Worm (Caenorhabditis elegans) whole organism, mixed stage, embryonic: ENCODE results near the gene atg-9.

Source experiments
- bed-3 ChIP-seq: fragments of 200-800 bp; sonication (Bioruptor generic); optimal IDR thresholded peaks from 3 replicates; lab custom pipeline; 2018; ENCODE audit warnings: mild to moderate bottlenecking, missing genetic modification characterization, moderate library complexity, missing compliant biosample characterization
- blmp-1 ChIP-seq: fragments of 150-350 bp; optimal IDR thresholded peaks from 2 replicates; lab custom pipeline; 2014; ENCODE audit warnings: missing biosample characterization, missing genetic modification characterization
- ceh-39 ChIP-seq: fragments of 150-350 bp; optimal IDR thresholded peaks from 2 replicates; lab custom pipeline; 2014; ENCODE audit warnings: missing biosample characterization, missing genetic modification characterization
- ceh-43 ChIP-seq: fragments of 200-800 bp; sonication (Bioruptor generic); optimal IDR thresholded peaks from 2 replicates; lab custom pipeline; 2018; ENCODE audit warnings: mild to moderate bottlenecking, missing genetic modification characterization, moderate library complexity, missing compliant biosample characterization
- ceh-83 ChIP-seq: fragments of 200-800 bp; sonication (Bioruptor generic); optimal IDR thresholded peaks from 2 replicates; lab custom pipeline; 2018; ENCODE audit warnings: mild to moderate bottlenecking, missing genetic modification characterization, missing compliant biosample characterization
- ces-1 ChIP-seq: fragments of 150-350 bp; optimal IDR thresholded peaks from 2 replicates; lab custom pipeline; 2014; ENCODE audit warnings: missing biosample characterization, missing genetic modification reagents, missing genetic modification characterization
- cnd-1 ChIP-seq: fragments of 200-800 bp; sonication (Bioruptor generic); optimal IDR thresholded peaks from 2 replicates; lab custom pipeline; 2018; ENCODE audit warnings: mild to moderate bottlenecking, missing genetic modification characterization, missing compliant biosample characterization
- drap-1 ChIP-seq: fragments of 200-800 bp; sonication (Bioruptor generic); optimal IDR thresholded peaks from 3 replicates; lab custom pipeline; 2018; ENCODE audit warnings: mild to moderate bottlenecking, missing genetic modification characterization, missing compliant biosample characterization
- elt-1 ChIP-seq: sonication (generic microtip); optimal IDR thresholded peaks from 2 replicates; lab custom pipeline; 2017; ENCODE audit warnings: missing genetic modification characterization, mild to moderate bottlenecking, missing compliant biosample characterization, antibody characterized with exemption, moderate library complexity, borderline replicate concordance; ENCODE audit not compliant: insufficient read depth
- elt-3 ChIP-seq: fragments of 150-350 bp; optimal IDR thresholded peaks from 2 replicates; lab custom pipeline; 2014; ENCODE audit warnings: missing biosample characterization, missing genetic modification characterization
- flh-1 ChIP-seq: fragments of 200-800 bp; sonication (Bioruptor generic); optimal IDR thresholded peaks from 2 replicates; lab custom pipeline; 2018; ENCODE audit warnings: mild to moderate bottlenecking, missing genetic modification characterization, moderate library complexity, missing compliant biosample characterization
- ham-2 ChIP-seq: fragments of 200-800 bp; sonication (Bioruptor generic); optimal IDR thresholded peaks from 2 replicates; lab custom pipeline; 2018; ENCODE audit warnings: mild to moderate bottlenecking, missing genetic modification characterization, missing compliant biosample characterization
- hlh-1 ChIP-seq: fragments of 150-350 bp; optimal IDR thresholded peaks from 2 replicates; lab custom pipeline; 2014; ENCODE audit warnings: missing biosample characterization, missing genetic modification reagents, missing genetic modification characterization
- lin-13 ChIP-seq: fragments of 150-350 bp; optimal IDR thresholded peaks from 2 replicates; lab custom pipeline; 2014; ENCODE audit warnings: missing biosample characterization, missing genetic modification characterization
- lin-32 ChIP-seq: fragments of 200-800 bp; sonication (Bioruptor generic); optimal IDR thresholded peaks from 2 replicates; lab custom pipeline; 2018; ENCODE audit warnings: mild to moderate bottlenecking, missing genetic modification characterization, missing compliant biosample characterization
- mab-5 ChIP-seq: fragments of 150-350 bp; optimal IDR thresholded peaks from 2 replicates; lab custom pipeline; 2014; ENCODE audit warnings: missing biosample characterization, missing genetic modification characterization
- mep-1 ChIP-seq: fragments of 150-350 bp; optimal IDR thresholded peaks from 2 replicates; lab custom pipeline; 2017; ENCODE audit warnings: missing biosample characterization, missing genetic modification reagents, missing genetic modification characterization, inconsistent platforms
- mls-2 ChIP-seq: sonication (generic microtip); optimal IDR thresholded peaks from 2 replicates; lab custom pipeline; 2016; ENCODE audit warnings: mild to moderate bottlenecking, missing genetic modification characterization, moderate library complexity, missing compliant biosample characterization
- nhr-12 ChIP-seq: fragments of 150-350 bp; optimal IDR thresholded peaks from 2 replicates; lab custom pipeline; 2014; ENCODE audit warnings: missing biosample characterization, missing genetic modification characterization
- nhr-2 ChIP-seq: fragments of 150-350 bp; optimal IDR thresholded peaks from 2 replicates; lab custom pipeline; 2014; ENCODE audit warnings: missing biosample characterization, missing genetic modification characterization
- nhr-237 ChIP-seq: fragments of 150-350 bp; optimal IDR thresholded peaks from 2 replicates; lab custom pipeline; 2014; ENCODE audit warnings: missing biosample characterization, missing genetic modification characterization
- nhr-76 ChIP-seq: sonication (generic microtip); optimal IDR thresholded peaks from 2 replicates; lab custom pipeline; 2017; ENCODE audit warnings: missing biosample characterization, missing genetic modification characterization
- pha-4 ChIP-seq: fragments of 150-350 bp; optimal IDR thresholded peaks from 2 replicates; lab custom pipeline; 2018; ENCODE audit warnings: missing biosample characterization, missing genetic modification reagents, missing genetic modification characterization
- sem-2 ChIP-seq: fragments of 200-800 bp; sonication (Bioruptor generic); optimal IDR thresholded peaks from 2 replicates; lab custom pipeline; 2018; ENCODE audit warnings: mild to moderate bottlenecking, missing genetic modification characterization, missing compliant biosample characterization
- snpc-4 ChIP-seq: fragments of 150-350 bp; optimal IDR thresholded peaks from 2 replicates; lab custom pipeline; 2014; ENCODE audit warnings: missing biosample characterization, missing genetic modification characterization
- sptf-1 ChIP-seq: sonication (generic microtip); optimal IDR thresholded peaks from 2 replicates; lab custom pipeline; 2017; ENCODE audit warnings: mild to moderate bottlenecking, missing genetic modification characterization, moderate library complexity, missing compliant biosample characterization
- tbx-8 ChIP-seq: fragments of 200-800 bp; sonication (Bioruptor generic); optimal IDR thresholded peaks from 2 replicates; lab custom pipeline; 2018; ENCODE audit warnings: mild to moderate bottlenecking, missing genetic modification characterization, moderate library complexity, missing compliant biosample characterization
- unc-120 ChIP-seq: sonication (generic microtip); optimal IDR thresholded peaks from 2 replicates; lab custom pipeline; 2017; ENCODE audit warnings: missing genetic modification characterization, missing compliant biosample characterization; ENCODE audit not compliant: poor library complexity, severe bottlenecking
- unc-39 ChIP-seq: fragments of 150-350 bp; optimal IDR thresholded peaks from 2 replicates; lab custom pipeline; 2014; ENCODE audit warnings: missing biosample characterization, missing genetic modification characterization
- unc-62 ChIP-seq: fragments of 150-350 bp; optimal IDR thresholded peaks from 2 replicates; lab custom pipeline; 2014; ENCODE audit warnings: missing biosample characterization, missing genetic modification reagents, missing genetic modification characterization
- zip-8 ChIP-seq: fragments of 150-350 bp; optimal IDR thresholded peaks from 2 replicates; lab custom pipeline; 2014; ENCODE audit warnings: missing biosample characterization, missing genetic modification characterization

atg-9 gene

DNA sequence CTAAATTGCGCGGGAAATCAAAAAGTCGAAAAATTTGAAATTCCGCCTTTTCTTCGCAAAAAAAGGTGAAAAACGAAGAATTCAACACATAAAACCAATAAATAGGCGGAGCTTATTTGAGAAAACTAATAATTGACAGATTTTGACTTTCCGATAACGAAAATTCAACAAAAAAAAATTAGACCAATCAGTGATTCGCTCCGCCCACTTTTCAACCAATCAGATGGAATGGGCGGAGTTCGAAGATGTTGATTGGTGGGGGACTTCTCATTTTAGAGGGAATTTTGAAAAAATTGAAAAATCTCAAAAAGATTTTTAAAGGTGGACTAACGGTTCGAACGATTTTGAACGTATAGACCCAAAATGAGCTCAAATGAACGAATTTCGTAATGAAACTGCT, 1.6 kb downstream of the atg-9 start:
- TF ChIP-seq unc-120 (tag; lab: Kevin White, UChicago): no peak
- TF ChIP-seq unc-39 (tag; lab: Kevin White, UChicago): no peak
- no peak for TF ChIP-seq ceh-83 (GFP tag; lab: Kevin White, UChicago)
- TF ChIP-seq ham-2 (GFP tag; lab: Kevin White, UChicago): no peak
- no peak for TF ChIP-seq elt-1 (tag; lab: Kevin White, UChicago)
- no peak for TF ChIP-seq elt-3 (tag; lab: Kevin White, UChicago)
- no peak for TF ChIP-seq mab-5 (tag; lab: Kevin White, UChicago)

DNA sequence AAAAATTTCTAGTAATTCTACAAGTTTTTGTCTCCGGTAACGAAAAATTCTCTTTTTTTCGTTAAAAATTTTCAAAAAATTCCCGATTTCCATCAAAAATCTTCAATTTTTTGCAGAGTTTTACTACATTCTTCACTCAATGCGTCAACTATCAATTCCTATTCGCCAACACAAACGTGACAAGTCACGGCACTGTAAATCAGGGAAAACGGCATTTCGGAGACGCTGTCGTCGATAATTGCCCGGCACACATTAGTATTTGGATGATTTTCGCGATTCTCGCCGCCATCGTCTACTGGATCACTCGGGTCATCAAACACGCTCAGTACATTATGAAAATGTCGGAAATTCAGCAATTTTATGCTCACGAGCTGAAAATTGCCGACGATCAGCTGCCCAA, 2.6 kb downstream of the atg-9 start:
- no peak for TF ChIP-seq mls-2 (tag; lab: Kevin White, UChicago)
- TF ChIP-seq unc-62: no peak
- no peak for TF ChIP-seq lin-13 (tag; lab: Kevin White, UChicago)
- no peak for TF ChIP-seq nhr-76
- no peak for TF ChIP-seq zip-8 (tag; lab: Kevin White, UChicago)
- no peak for TF ChIP-seq snpc-4
- no peak for TF ChIP-seq flh-1 (GFP tag; lab: Kevin White, UChicago)
- TF ChIP-seq ham-2 (GFP tag; lab: Kevin White, UChicago): no peak
- TF ChIP-seq hlh-1 (tag; lab: Kevin White, UChicago): no peak
- TF ChIP-seq mab-5 (tag; lab: Kevin White, UChicago): no peak
- no peak for TF ChIP-seq unc-120 (tag; lab: Kevin White, UChicago)
- TF ChIP-seq tbx-8 (GFP tag; lab: Kevin White, UChicago): no peak
- TF ChIP-seq pha-4 (tag; lab: Kevin White, UChicago): no peak
- no peak for TF ChIP-seq lin-32 (GFP tag; lab: Kevin White, UChicago)
- no peak for TF ChIP-seq sem-2 (GFP tag; lab: Kevin White, UChicago)
- no peak for TF ChIP-seq nhr-237

- no peak for TF ChIP-seq ceh-83 (GFP tag; lab: Kevin White, UChicago)
- TF ChIP-seq, all 35 proteins: peak for 0
Observed at ce11 chrV:356959-357702, 7.9 kb downstream of the atg-9 start.

- TF ChIP-seq sem-2 (GFP tag; lab: Kevin White, UChicago) (no peak), hlh-1 (tag; lab: Kevin White, UChicago) (no peak), nhr-12 (no peak), unc-120 (tag; lab: Kevin White, UChicago) (no peak), pha-4 (tag; lab: Kevin White, UChicago) (no peak), blmp-1 (no peak), elt-1 (tag; lab: Kevin White, UChicago) (no peak), ceh-43 (no peak), drap-1 (no peak), snpc-4 (no peak), unc-62 (no peak), nhr-237 (no peak), mab-5 (tag; lab: Kevin White, UChicago) (no peak), elt-3 (tag; lab: Kevin White, UChicago) (no peak), bed-3 (GFP tag; lab: Kevin White, UChicago) (no peak), cnd-1 (tag; lab: Kevin White, UChicago) (no peak), nhr-2 (tag; lab: Kevin White, UChicago) (no peak)
Observed at ce11 chrV:358473-358872, 9.3 kb downstream of the atg-9 start.

DNA sequence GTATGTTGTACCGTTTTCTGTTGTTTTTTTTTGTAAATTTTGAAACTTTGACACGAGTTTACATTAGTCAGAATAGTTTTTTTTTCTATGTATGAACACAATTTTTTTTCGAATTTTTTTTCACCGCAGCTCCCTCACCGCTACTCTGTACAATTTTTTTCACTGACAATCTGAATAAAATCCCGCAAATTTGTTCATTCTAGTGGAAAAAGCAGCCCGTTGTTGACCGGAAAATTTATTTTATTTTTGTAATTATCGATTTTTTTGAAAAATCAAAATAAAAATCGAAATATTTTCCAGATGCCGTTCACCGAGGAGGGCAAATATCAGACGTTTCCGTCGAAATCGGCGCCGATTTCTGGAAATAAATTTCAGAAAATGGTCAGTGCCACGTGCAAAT, 10.3 kb downstream of the atg-9 start, which contains the start of gene T22H9.1:
TSS of gene T22H9.1 (plus strand) at position 301 of the 400 bp plus-strand sequence.
- TF ChIP-seq lin-32 (GFP tag; lab: Kevin White, UChicago) (no peak), unc-39 (tag; lab: Kevin White, UChicago) (no peak), mab-5 (tag; lab: Kevin White, UChicago) (no peak), hlh-1 (tag; lab: Kevin White, UChicago) (no peak), flh-1 (GFP tag; lab: Kevin White, UChicago) (no peak), zip-8 (tag; lab: Kevin White, UChicago) (no peak), blmp-1 (no peak), unc-120 (tag; lab: Kevin White, UChicago) (no peak), sptf-1 (tag; lab: Kevin White, UChicago) (no peak), nhr-237 (no peak), mep-1 (no peak), pha-4 (tag; lab: Kevin White, UChicago) (no peak), ceh-39 (tag; lab: Kevin White, UChicago) (no peak), ces-1 (no peak), ham-2 (GFP tag; lab: Kevin White, UChicago) (no peak), drap-1 (no peak)
